Worm (Caenorhabditis elegans): ENCODE measurements around the gene T05C1.5.

The T05C1.5 gene

DNA sequence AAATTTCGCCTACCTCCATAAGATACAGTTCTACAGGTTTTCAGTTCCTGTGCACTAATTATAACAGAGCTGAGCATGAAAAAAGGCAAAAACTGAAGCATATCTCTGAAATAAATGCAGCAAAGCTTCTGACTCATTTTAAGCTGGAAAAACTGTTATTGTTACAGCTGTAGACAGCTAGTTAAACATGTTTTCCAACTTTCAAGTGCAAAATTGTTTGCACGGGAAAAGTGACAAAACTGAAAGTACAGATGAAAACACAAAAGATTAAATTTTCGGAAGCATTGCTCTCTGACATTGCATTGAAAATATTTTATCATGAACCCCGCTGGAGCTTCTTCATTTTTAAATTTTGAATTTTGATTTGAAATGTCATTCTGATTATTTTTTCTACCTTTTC lies at the start of gene T05C1.5:
Gene T05C1.5 (minus strand): TSS at position 101 of the 400 bp plus-strand sequence.
- TF ChIP-seq pag-3 (tag; optimal IDR thresholded peaks at IDR 0.05; ENCODE audit: borderline replicate concordance) = no peak

DNA sequence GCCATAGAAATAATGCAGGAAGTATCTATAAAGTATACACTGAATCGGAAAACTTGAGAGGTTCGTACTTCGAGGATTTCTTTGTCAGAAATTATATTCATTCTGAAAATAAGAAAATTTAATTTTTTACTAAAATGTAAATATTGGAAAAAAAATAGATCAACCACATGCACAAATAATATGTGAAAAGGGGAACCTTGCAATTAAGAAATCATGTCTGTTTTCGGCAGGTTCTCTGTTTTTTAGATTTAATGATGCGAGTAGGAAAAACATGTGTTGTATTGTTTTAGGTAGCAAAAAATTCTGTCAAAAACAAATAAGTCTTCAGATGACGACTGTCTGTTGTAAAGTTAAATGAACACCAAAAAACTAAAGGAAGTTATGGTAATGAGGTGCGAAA lies 46.5 kb upstream of the T05C1.5 start, which contains the start of gene sra-33:
Gene sra-33 (minus strand): TSS at position 101 of the 400 bp plus-strand sequence.
- TF ChIP-seq pros-1 (tag; optimal IDR thresholded peaks at IDR 0.05) (no peak), unc-3 (GFP tag; conservative IDR thresholded peaks at IDR 0.05) (no peak), unc-3 (tag; optimal IDR thresholded peaks at IDR 0.05) (no peak), ceh-19 (GFP tag; optimal IDR thresholded peaks at IDR 0.05) (no peak), ceh-30 (tag; optimal IDR thresholded peaks at IDR 0.05) (no peak), C08G9.2 (tag; optimal IDR thresholded peaks at IDR 0.05) (no peak), ceh-14 (tag; optimal IDR thresholded peaks at IDR 0.05) (no peak), pqm-1 (tag; optimal IDR thresholded peaks at IDR 0.05) (no peak), ahr-1 (tag; optimal IDR thresholded peaks at IDR 0.05) (no peak), ets-4 (tag; optimal IDR thresholded peaks at IDR 0.05) (no peak)

DNA sequence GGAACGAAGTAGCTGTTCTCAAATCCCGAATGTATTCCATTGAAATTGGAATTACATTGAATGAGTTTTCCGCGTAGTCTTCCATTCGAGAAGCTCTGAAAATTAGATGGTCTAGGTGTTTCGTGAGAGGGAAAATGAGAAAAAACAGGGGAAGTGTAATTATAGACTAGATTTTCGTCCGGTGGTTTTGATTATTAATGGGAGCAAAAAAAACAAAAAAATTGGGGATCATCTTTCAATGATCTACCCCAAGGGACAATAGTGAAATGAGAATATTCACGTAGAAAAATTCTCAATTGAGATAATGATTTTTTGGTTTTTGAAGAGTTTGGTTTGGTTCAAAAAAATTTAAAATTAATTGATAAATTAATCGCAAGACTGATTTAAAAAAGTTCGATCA lies 41.3 kb upstream of the T05C1.5 start, which contains the start of gene sra-32:
Gene sra-32 (minus strand): TSS at position 101 of the 400 bp plus-strand sequence.
- TF ChIP-seq ceh-19 (GFP tag; optimal IDR thresholded peaks at IDR 0.05) (no peak), dmd-4 (tag; optimal IDR thresholded peaks at IDR 0.05; ENCODE audit: borderline replicate concordance) (no peak), ceh-6 (GFP tag; optimal IDR thresholded peaks at IDR 0.05) (no peak), ref-2 (tag; optimal IDR thresholded peaks at IDR 0.05) (no peak), hlh-8 (tag; optimal IDR thresholded peaks at IDR 0.05) (no peak), gmeb-2 (tag; optimal IDR thresholded peaks at IDR 0.05) (no peak), dve-1 (tag; optimal IDR thresholded peaks at IDR 0.05) (no peak), elt-4 (tag; optimal IDR thresholded peaks at IDR 0.05) (no peak), hlh-30 (tag; optimal IDR thresholded peaks at IDR 0.05; ENCODE audit: insufficient read depth) (no peak)

DNA sequence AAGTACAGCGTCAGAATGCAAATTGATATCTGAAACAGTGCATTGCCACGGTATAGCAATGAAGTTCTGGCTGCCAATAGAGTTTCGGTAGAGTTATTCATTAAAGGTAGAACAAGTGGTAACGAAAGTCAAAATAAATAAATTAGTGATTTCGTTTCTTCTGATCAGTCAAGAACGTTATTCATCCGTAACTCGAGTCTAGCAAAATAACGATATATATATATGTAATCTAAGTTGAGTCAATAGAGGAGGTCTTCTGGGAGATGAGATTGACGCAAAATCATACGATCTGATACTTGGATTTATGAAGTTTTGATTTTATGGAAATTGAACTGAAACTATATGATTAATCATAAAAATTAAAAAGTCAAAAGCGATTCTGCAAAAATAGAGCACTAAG lies 37.2 kb upstream of the T05C1.5 start, which contains the start of gene sra-35:
Gene sra-35 (minus strand): TSS at position 101 of the 400 bp plus-strand sequence.
- TF ChIP-seq ztf-16 (tag; optimal IDR thresholded peaks at IDR 0.05) = no peak
- TF ChIP-seq F13H6.1 (tag; optimal IDR thresholded peaks at IDR 0.05) = no peak
- no peak for TF ChIP-seq ceh-30 (tag; optimal IDR thresholded peaks at IDR 0.05)
- TF ChIP-seq tbx-2 (tag; optimal IDR thresholded peaks at IDR 0.05) = no peak
- no peak for TF ChIP-seq fkh-10 (GFP tag; optimal IDR thresholded peaks at IDR 0.05)
- no peak for TF ChIP-seq ceh-31 (tag; optimal IDR thresholded peaks at IDR 0.05)

DNA sequence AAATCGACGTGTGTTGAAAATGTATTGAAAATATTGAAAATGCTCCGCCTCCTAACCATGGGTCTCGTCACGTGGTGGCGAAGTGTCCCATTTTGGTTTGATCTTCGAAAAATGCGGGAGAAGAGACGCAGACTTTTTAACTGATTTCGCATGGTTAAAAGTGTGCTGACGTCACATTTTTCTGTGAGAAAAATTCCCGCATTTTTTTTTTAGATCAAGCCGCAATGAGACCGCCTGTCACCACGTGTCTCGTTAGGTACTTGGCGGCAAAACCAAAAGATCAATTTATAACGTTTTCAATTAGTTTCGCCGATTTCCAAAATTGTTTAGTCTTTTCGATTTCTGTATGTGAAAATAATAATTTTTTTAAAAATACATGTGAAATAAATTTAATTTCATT lies 34.6 kb upstream of the T05C1.5 start:
- TF ChIP-seq pax-1 (tag; optimal IDR thresholded peaks at IDR 0.05) (no peak), pag-3 (tag; optimal IDR thresholded peaks at IDR 0.05; ENCODE audit: borderline replicate concordance) (no peak), ceh-18 (tag; optimal IDR thresholded peaks at IDR 0.05) (no peak)

DNA sequence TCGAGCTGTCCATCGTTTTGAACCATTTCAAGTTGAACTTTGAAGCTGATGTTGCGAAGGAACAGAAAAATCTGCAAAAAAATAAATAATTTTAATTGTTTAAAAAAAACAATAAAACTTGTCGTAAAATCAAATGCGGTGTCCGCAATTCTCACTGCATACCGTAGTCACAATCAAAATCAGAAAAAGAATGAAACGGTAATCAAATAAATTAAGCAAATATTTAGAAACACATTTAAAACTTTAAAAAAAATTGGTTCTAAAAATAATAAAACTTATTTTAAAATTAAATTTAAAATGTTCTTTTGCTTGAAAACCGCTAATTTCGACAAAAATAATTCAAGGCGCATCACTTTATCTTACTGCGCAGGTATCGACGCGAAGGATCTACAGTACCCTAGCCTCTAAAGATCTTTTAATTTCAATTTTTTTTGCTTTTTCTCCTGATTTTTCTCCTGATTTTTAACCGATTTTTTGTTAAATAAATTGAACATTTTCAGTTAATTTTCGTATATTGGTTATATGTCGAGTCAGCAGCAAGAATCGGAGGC lies 32.6 kb upstream of the T05C1.5 start, which contains the start of the genes B0304.4 and B0304.2:
Gene B0304.4 (minus strand): TSS at position 101 of the 551 bp plus-strand sequence.
Gene B0304.2 (plus strand): TSS at position 501 of the 551 bp plus-strand sequence.
- TF ChIP-seq tbx-2 (tag; optimal IDR thresholded peaks at IDR 0.05) (no peak), fax-1 (tag; optimal IDR thresholded peaks at IDR 0.05) (no peak), ceh-14 (tag; optimal IDR thresholded peaks at IDR 0.05) (no peak), ceh-6 (GFP tag; optimal IDR thresholded peaks at IDR 0.05) (no peak), pha-4 (tag; optimal IDR thresholded peaks at IDR 0.05) (no peak), unc-55 (GFP tag; optimal IDR thresholded peaks at IDR 0.05) (no peak), K02D7.2 (tag; optimal IDR thresholded peaks at IDR 0.05) (no peak), hlh-6 (tag; optimal IDR thresholded peaks at IDR 0.05) (no peak), hlh-13 (GFP tag; optimal IDR thresholded peaks at IDR 0.05) (no peak)

Measured in whole organism, late embryonic.